Worm (Caenorhabditis elegans) whole organism, L4 larva: ENCODE data around the gene unc-70.

Source experiments
- T20F7.1 ChIP-seq: fragments of 200-800 bp; sonication (Bioruptor generic); optimal IDR thresholded peaks from 2 replicates; lab custom pipeline; 2018; ENCODE audit warnings: mild to moderate bottlenecking, missing genetic modification characterization, missing compliant biosample characterization
- dmd-9 ChIP-seq: fragments of 200-800 bp; sonication (Bioruptor generic); IDR thresholded peaks from 2 replicates; pipeline ENCODE4 v1.3.6; 2022; ENCODE audit warnings: missing genetic modification reagents, missing genetic modification characterization, missing compliant biosample characterization
- hlh-30 ChIP-seq: sonication (generic microtip); optimal IDR thresholded peaks from 2 replicates; lab custom pipeline; 2017; ENCODE audit warnings: antibody characterized with exemption, mild to moderate bottlenecking, missing genetic modification characterization, missing compliant biosample characterization; ENCODE audit not compliant: insufficient read depth
- nhr-25 ChIP-seq: sonication (generic microtip); optimal IDR thresholded peaks from 2 replicates; lab custom pipeline; 2017; ENCODE audit warnings: missing genetic modification characterization, mild to moderate bottlenecking, missing compliant biosample characterization, antibody characterized with exemption, moderate library complexity, borderline replicate concordance; ENCODE audit not compliant: insufficient read depth
- pqm-1 ChIP-seq: sonication (generic microtip); optimal IDR thresholded peaks from 2 replicates; lab custom pipeline; 2017; ENCODE audit warnings: missing biosample characterization, missing genetic modification characterization
- skn-1 ChIP-seq: fragments of 150-350 bp; optimal IDR thresholded peaks from 2 replicates; lab custom pipeline; 2014; ENCODE audit warnings: missing biosample characterization, missing genetic modification characterization
- unc-130 ChIP-seq: sonication (generic microtip); optimal IDR thresholded peaks from 2 replicates; lab custom pipeline; 2016; ENCODE audit warnings: missing genetic modification reagents, missing genetic modification characterization, missing compliant biosample characterization
- ztf-11 ChIP-seq: fragments of 150-350 bp; optimal IDR thresholded peaks from 2 replicates; lab custom pipeline; 2014; ENCODE audit warnings: missing biosample characterization, missing genetic modification characterization

- TF ChIP-seq dmd-9 (GFP tag; lab: Robert Waterston, UW) (no peak), unc-130 (no peak), ztf-11 (no peak), pqm-1 (tag; lab: Kevin White, UChicago) (no peak), skn-1 (tag; lab: Kevin White, UChicago) (no peak), T20F7.1 (GFP tag; lab: Kevin White, UChicago) (no peak), hlh-30 (tag; lab: Kevin White, UChicago) (no peak), nhr-25 (no peak)
These were observed 1.4 kb downstream of the unc-70 start for ce11 chrV:6882452-6882939.
